Worm (Caenorhabditis elegans): ENCODE measurements around the gene K01H12.4.

K01H12.4 gene

DNA sequence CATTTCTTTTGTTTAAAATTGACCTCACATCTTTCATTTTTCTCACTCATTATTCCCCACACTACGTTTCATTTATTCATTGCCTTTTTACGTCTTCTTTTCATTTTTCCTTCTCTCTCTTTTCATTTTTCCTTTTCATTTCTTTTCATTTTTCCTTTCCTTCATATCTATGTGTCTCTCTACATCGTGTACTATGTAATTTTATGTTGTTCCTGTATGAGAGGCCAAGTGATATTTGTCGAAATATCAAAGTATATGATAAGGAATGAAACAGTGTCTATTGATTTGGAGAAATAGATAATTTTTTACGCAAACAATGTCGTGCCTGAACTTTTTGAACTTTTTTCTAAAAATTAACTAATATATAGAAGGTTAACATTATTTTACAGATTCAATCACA lies 3.6 kb downstream of the K01H12.4 start:
- peak; percentile 33 for TF ChIP-seq elt-2 (tag; optimal IDR thresholded peaks at IDR 0.05)
- no peak for TF ChIP-seq sox-2 (GFP tag; IDR thresholded peaks at IDR 0.05)
- TF ChIP-seq C38D4.7 (GFP tag; optimal IDR thresholded peaks at IDR 0.05): no peak

DNA sequence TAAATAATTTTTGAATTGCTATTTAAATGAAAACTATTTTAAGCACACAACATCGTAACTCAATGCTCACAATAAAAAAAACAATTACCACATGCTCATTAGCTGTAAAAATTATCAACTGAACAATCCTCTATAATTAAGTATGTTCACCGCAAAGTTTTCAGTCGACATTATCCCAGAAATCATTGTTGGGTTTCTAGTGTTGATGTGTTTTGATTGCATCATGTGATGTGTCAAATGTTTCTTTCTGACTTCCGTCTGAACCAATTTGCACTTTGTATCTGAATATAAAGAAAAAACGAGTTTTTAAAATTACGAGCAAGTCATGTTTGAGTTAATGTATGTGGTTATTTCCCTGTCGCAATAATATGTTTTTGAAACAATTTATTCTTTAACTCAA lies 5.0 kb downstream of the K01H12.4 start:
- TF ChIP-seq ref-2 (tag; optimal IDR thresholded peaks at IDR 0.05) (no peak), tbx-2 (tag; optimal IDR thresholded peaks at IDR 0.05) (no peak), unc-42 (tag; optimal IDR thresholded peaks at IDR 0.05) (no peak)

DNA sequence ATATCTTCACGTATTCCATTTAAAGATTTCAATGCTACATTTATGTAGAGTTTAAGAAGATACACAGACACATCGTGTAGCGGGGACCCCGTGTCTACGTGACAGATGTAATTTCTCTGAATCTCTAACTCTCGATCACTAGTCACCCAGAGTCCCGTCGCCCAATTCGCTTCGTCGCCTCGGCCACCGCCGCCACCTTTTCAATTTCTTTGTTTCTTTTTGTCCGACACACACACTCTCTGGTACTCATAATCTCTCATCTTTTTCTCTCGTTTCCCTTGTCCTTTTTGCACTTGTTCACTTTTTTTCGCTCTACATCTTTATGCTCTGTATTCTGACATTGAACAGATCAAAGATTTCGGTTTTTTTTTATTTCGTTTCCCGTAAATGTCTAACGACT lies 5.5 kb downstream of the K01H12.4 start:
- TF ChIP-seq ceh-14 (tag; optimal IDR thresholded peaks at IDR 0.05) (peak; percentile 12), mec-3 (tag; optimal IDR thresholded peaks at IDR 0.05; ENCODE audit: borderline replicate concordance) (no peak), pax-1 (tag; optimal IDR thresholded peaks at IDR 0.05) (no peak), pat-9 (tag; optimal IDR thresholded peaks at IDR 0.05) (peak; percentile 3), nfya-1 (tag; optimal IDR thresholded peaks at IDR 0.05) (peak; percentile 77), hlh-15 (tag; optimal IDR thresholded peaks at IDR 0.05) (no peak), syd-9 (tag; optimal IDR thresholded peaks at IDR 0.05) (peak; percentile 22), ceh-34 (tag; optimal IDR thresholded peaks at IDR 0.05) (peak; percentile 19), T23F11.4 (GFP tag; optimal IDR thresholded peaks at IDR 0.05) (no peak), rnt-1 (tag; optimal IDR thresholded peaks at IDR 0.05) (peak; percentile 66), sdc-2 (tag; optimal IDR thresholded peaks at IDR 0.05) (no peak), dve-1 (tag; optimal IDR thresholded peaks at IDR 0.05) (peak; percentile 69), pqm-1 (tag; optimal IDR thresholded peaks at IDR 0.05) (no peak), ceh-31 (tag; optimal IDR thresholded peaks at IDR 0.05) (peak; percentile 69), ttx-3 (tag; optimal IDR thresholded peaks at IDR 0.05) (no peak), ceh-22 (tag; optimal IDR thresholded peaks at IDR 0.05) (no peak), unc-55 (GFP tag; optimal IDR thresholded peaks at IDR 0.05) (peak; percentile 64), nhr-11 (tag; optimal IDR thresholded peaks at IDR 0.05) (no peak), madf-2 (tag; optimal IDR thresholded peaks at IDR 0.05) (no peak), tbx-2 (tag; optimal IDR thresholded peaks at IDR 0.05) (peak; percentile 73), ceh-18 (tag; optimal IDR thresholded peaks at IDR 0.05) (peak; percentile 87), C38D4.7 (GFP tag; optimal IDR thresholded peaks at IDR 0.05) (no peak), nhr-232 (tag; optimal IDR thresholded peaks at IDR 0.05) (no peak), hlh-8 (tag; optimal IDR thresholded peaks at IDR 0.05) (peak; percentile 49), F13H6.1 (tag; optimal IDR thresholded peaks at IDR 0.05) (peak; percentile 17)

DNA sequence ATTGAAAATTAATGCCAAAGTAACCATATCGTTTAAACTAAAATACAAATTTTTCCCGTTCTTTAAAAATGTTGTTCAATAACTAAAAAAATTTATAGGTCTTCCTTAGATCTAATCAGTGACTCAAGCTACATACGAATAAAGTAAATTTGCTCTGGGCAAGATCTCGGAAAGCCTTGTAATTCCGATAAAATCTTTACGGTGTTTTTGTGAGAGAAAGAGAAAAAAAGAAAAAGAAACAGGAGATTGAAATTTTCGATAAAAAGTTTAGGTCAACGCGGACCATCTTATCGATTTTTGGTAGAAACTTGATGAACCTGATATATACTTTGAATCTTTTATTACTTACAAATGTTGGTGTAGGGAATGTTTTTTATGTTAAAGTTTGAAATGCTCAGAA lies 10.3 kb downstream of the K01H12.4 start:
- TF ChIP-seq unc-86 (tag; optimal IDR thresholded peaks at IDR 0.05) (no peak), lim-6 (tag; optimal IDR thresholded peaks at IDR 0.05) (no peak), fkh-6 (tag; optimal IDR thresholded peaks at IDR 0.05) (no peak), ets-4 (tag; optimal IDR thresholded peaks at IDR 0.05) (no peak), unc-42 (tag; optimal IDR thresholded peaks at IDR 0.05) (no peak), ceh-18 (tag; optimal IDR thresholded peaks at IDR 0.05) (no peak), che-1 (tag; optimal IDR thresholded peaks at IDR 0.05) (no peak), Y22D7AL.16 (tag; optimal IDR thresholded peaks at IDR 0.05) (no peak), K02D7.2 (tag; optimal IDR thresholded peaks at IDR 0.05) (no peak), tbx-2 (tag; optimal IDR thresholded peaks at IDR 0.05) (no peak), nhr-232 (tag; optimal IDR thresholded peaks at IDR 0.05) (no peak), T23F11.4 (GFP tag; optimal IDR thresholded peaks at IDR 0.05) (no peak), odd-2 (tag; optimal IDR thresholded peaks at IDR 0.05) (no peak), ceh-48 (tag; optimal IDR thresholded peaks at IDR 0.05) (no peak)
